Worm (Caenorhabditis elegans): ENCODE results near the gene ZK285.2.
A peak's percentile ranks its signal among the peaks of the same experiment; 100 is the strongest.

Gene ZK285.2

ce11 chrV:16041925-16042742 is 4.5 kb upstream of the ZK285.2 start, which contains the start of the genes his-2 and his-1:
Gene his-2 (minus strand): TSS chrV:16042283.
Gene his-1 (plus strand): TSS chrV:16042520.
- peak; percentile 11 for TF ChIP-seq lin-14 (GFP tag; optimal IDR thresholded peaks at IDR 0.05)
- TF ChIP-seq nhr-47 (tag; optimal IDR thresholded peaks at IDR 0.05), result peak; percentile 11
- peak; percentile 74 for TF ChIP-seq nhr-85 (tag)
- TF ChIP-seq ztf-11 (tag; optimal IDR thresholded peaks at IDR 0.05), result peak in 1 of 2 experiments; percentile 63

- TF ChIP-seq ceh-63 (GFP tag; optimal IDR thresholded peaks at IDR 0.05) (no peak), mdl-1 (tag; optimal IDR thresholded peaks at IDR 0.05) (no peak), nhr-237 (tag; optimal IDR thresholded peaks at IDR 0.05) (no peak), unc-98 (GFP tag; IDR thresholded peaks at IDR 0.05) (no peak), efl-3 (GFP tag; optimal IDR thresholded peaks at IDR 0.05) (no peak), nhr-90 (tag; optimal IDR thresholded peaks at IDR 0.05; ENCODE audit: poor library complexity) (no peak), unc-30 (tag; optimal IDR thresholded peaks at IDR 0.05) (no peak), snpc-4 (tag; optimal IDR thresholded peaks at IDR 0.05) (no peak), sox-4 (tag; optimal IDR thresholded peaks at IDR 0.05) (no peak), hlh-17 (GFP tag; optimal IDR thresholded peaks at IDR 0.05; ENCODE audit: borderline replicate concordance) (no peak), mab-9 (GFP tag; IDR thresholded peaks at IDR 0.05) (no peak), blmp-1 (tag; optimal IDR thresholded peaks at IDR 0.05) (no peak), nhr-20 (tag; optimal IDR thresholded peaks at IDR 0.05) (no peak), ceh-8 (GFP tag; optimal IDR thresholded peaks at IDR 0.05) (no peak), lin-13 (GFP tag; optimal IDR thresholded peaks at IDR 0.05) (no peak), unc-86 (tag; optimal IDR thresholded peaks at IDR 0.05) (no peak)
Measured at ce11 chrV:16042743-16043014, 4.0 kb upstream of the ZK285.2 start.

- no peak for TF ChIP-seq sptf-1 (tag; optimal IDR thresholded peaks at IDR 0.05)
- peak; percentile 5 for TF ChIP-seq nhr-71 (tag; optimal IDR thresholded peaks at IDR 0.05)
- no peak for TF ChIP-seq hlh-17 (GFP tag; optimal IDR thresholded peaks at IDR 0.05; ENCODE audit: borderline replicate concordance)
- TF ChIP-seq fkh-8 (tag; optimal IDR thresholded peaks at IDR 0.05), result no peak
- peak; percentile 50 for TF ChIP-seq elt-2 (tag; optimal IDR thresholded peaks at IDR 0.05)
- no peak for TF ChIP-seq snu-23 (GFP tag; optimal IDR thresholded peaks at IDR 0.05)
- no peak for TF ChIP-seq mdl-1 (tag; optimal IDR thresholded peaks at IDR 0.05)
- no peak for TF ChIP-seq rnt-1 (tag; optimal IDR thresholded peaks at IDR 0.05)
- TF ChIP-seq C16A3.4 (tag; optimal IDR thresholded peaks at IDR 0.05), result no peak
Measured at ce11 chrV:16043686-16044085, 3.0 kb upstream of the ZK285.2 start.

- TF ChIP-seq nhr-90 (tag; optimal IDR thresholded peaks at IDR 0.05; ENCODE audit: poor library complexity), result peak; percentile 63
- no peak for TF ChIP-seq efl-1 (optimal IDR thresholded peaks at IDR 0.05)
- peak in 1 of 2 experiments; percentile 87 for TF ChIP-seq efl-1 (GFP tag; optimal IDR thresholded peaks at IDR 0.05 in 1 of 2)
- TF ChIP-seq lin-35 (GFP tag; optimal IDR thresholded peaks at IDR 0.05), result peak in 1 of 2 experiments; percentile 76
- TF ChIP-seq hpl-2 (GFP tag; optimal IDR thresholded peaks at IDR 0.05), result peak; percentile 58
- no peak for TF ChIP-seq lin-14 (GFP tag; optimal IDR thresholded peaks at IDR 0.05)
- no peak for TF ChIP-seq lsy-2 (tag; optimal IDR thresholded peaks at IDR 0.05)
- TF ChIP-seq nhr-85 (tag), result peak; percentile 30
- TF ChIP-seq pax-3 (tag; optimal IDR thresholded peaks at IDR 0.05), result peak; percentile 49
- TF ChIP-seq nhr-19 (GFP tag; conservative IDR thresholded peaks at IDR 0.05), result peak; percentile 32
- peak; percentile 67 for TF ChIP-seq nhr-20 (tag; optimal IDR thresholded peaks at IDR 0.05)
- peak; percentile 68 for TF ChIP-seq nhr-71 (tag; optimal IDR thresholded peaks at IDR 0.05)
- no peak for TF ChIP-seq nhr-76 (tag; optimal IDR thresholded peaks at IDR 0.05)
- no peak for TF ChIP-seq ceh-82 (tag; optimal IDR thresholded peaks at IDR 0.05)
- TF ChIP-seq mdl-1 (tag; optimal IDR thresholded peaks at IDR 0.05), result peak in 1 of 2 experiments; percentile 50
- TF ChIP-seq elt-2 (tag; optimal IDR thresholded peaks at IDR 0.05), result peak; percentile 99
Measured at ce11 chrV:16045837-16046236, 836 bp upstream of the ZK285.2 start, which contains the start of gene T10C6.15. Gene T10C6.15 (minus strand): TSS chrV:16045940.
